Worm (Caenorhabditis elegans): ENCODE data around the gene athp-2.

DNA sequence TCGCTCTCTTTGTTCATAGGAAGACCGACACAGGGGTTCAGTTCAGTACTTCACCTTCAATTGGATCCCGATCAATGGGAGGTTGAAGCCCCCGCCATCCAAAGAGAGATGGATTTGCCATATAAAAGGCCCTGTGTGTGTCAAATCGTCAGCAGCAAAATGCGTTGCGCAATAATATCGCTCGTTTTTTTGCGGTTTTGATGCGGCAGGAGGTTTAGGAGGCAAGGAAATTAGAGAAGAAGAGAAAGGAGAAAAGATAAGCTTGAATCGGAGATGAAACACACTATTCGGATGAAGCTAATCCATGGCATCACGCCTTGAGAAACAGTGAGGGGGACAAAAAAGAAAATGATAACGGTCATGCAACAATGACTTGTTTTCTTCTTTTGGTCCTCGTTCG is 54.5 kb downstream of the athp-2 start:
- TF ChIP-seq cnd-1 (tag; optimal IDR thresholded peaks at IDR 0.05) (no peak), flh-1 (GFP tag; optimal IDR thresholded peaks at IDR 0.05) (no peak), drap-1 (GFP tag; optimal IDR thresholded peaks at IDR 0.05) (no peak), unc-62 (GFP tag; optimal IDR thresholded peaks at IDR 0.05) (no peak), sem-2 (GFP tag; optimal IDR thresholded peaks at IDR 0.05) (no peak), elt-3 (tag; optimal IDR thresholded peaks at IDR 0.05) (no peak), ztf-11 (tag; optimal IDR thresholded peaks at IDR 0.05) (no peak), nhr-76 (tag; optimal IDR thresholded peaks at IDR 0.05) (no peak), ceh-39 (tag; optimal IDR thresholded peaks at IDR 0.05) (no peak), snpc-4 (tag; optimal IDR thresholded peaks at IDR 0.05) (no peak)
